Worm (Caenorhabditis elegans) whole organism, L3 larva: ENCODE measurements around the gene Y42H9AR.5.

Source experiments
- aly-2 ChIP-seq: fragments of 150-350 bp; optimal IDR thresholded peaks from 2 replicates; lab custom pipeline; 2014; ENCODE audit warnings: missing biosample characterization, missing genetic modification characterization
- ama-1 ChIP-seq: fragments of 150-350 bp; optimal IDR thresholded peaks from 2 replicates; lab custom pipeline; 2018
- ceh-28 ChIP-seq: fragments of 150-350 bp; optimal IDR thresholded peaks from 2 replicates; lab custom pipeline; 2014; ENCODE audit warnings: missing biosample characterization, missing genetic modification reagents, missing genetic modification characterization
- ceh-9 ChIP-seq: sonication (generic microtip); optimal IDR thresholded peaks from 2 replicates; lab custom pipeline; 2018; ENCODE audit warnings: missing biosample characterization, missing genetic modification characterization
- daf-12 ChIP-seq: fragments of 150-350 bp; optimal IDR thresholded peaks from 2 replicates; lab custom pipeline; 2014; ENCODE audit warnings: missing biosample characterization, missing genetic modification reagents, missing genetic modification characterization
- egl-5 ChIP-seq: fragments of 150-350 bp; optimal IDR thresholded peaks from 2 replicates; lab custom pipeline; 2017; ENCODE audit warnings: missing biosample characterization, missing genetic modification reagents, missing genetic modification characterization, inconsistent platforms
- elt-2 ChIP-seq: sonication (generic microtip); optimal IDR thresholded peaks from 2 replicates; lab custom pipeline; 2016; ENCODE audit warnings: missing genetic modification reagents, mild to moderate bottlenecking, missing genetic modification characterization, missing compliant biosample characterization
- elt-3 ChIP-seq, 3 experiments: fragments of 150-350 bp in 1 of 3; sonication (generic microtip) in 2 of 3; optimal IDR thresholded peaks; 2 replicates in 2 of 3; 4 replicates in 1 of 3; lab custom pipeline; 2014 to 2017; ENCODE audit warnings: missing biosample characterization in 3 of 3, missing genetic modification characterization in 3 of 3
- fkh-2 ChIP-seq: fragments of 150-350 bp; optimal IDR thresholded peaks from 2 replicates; lab custom pipeline; 2014; ENCODE audit warnings: missing biosample characterization, missing genetic modification reagents, missing genetic modification characterization
- fos-1 ChIP-seq: fragments of 150-350 bp; optimal IDR thresholded peaks from 2 replicates; lab custom pipeline; 2014; ENCODE audit warnings: missing biosample characterization, missing genetic modification characterization
- hmg-11 ChIP-seq: sonication (generic microtip); optimal IDR thresholded peaks from 2 replicates; lab custom pipeline; 2016; ENCODE audit warnings: missing genetic modification characterization, missing compliant biosample characterization
- jun-1 ChIP-seq: fragments of 150-350 bp; optimal IDR thresholded peaks from 2 replicates; lab custom pipeline; 2014; ENCODE audit warnings: missing biosample characterization, missing genetic modification reagents, missing genetic modification characterization
- lin-15B ChIP-seq: fragments of 150-350 bp; optimal IDR thresholded peaks from 2 replicates; lab custom pipeline; 2014; ENCODE audit warnings: missing biosample characterization, missing genetic modification characterization
- lin-39 ChIP-seq: fragments of 150-350 bp; optimal IDR thresholded peaks from 2 replicates; lab custom pipeline; 2018; ENCODE audit warnings: missing biosample characterization, missing genetic modification reagents, missing genetic modification characterization
- lsy-12 ChIP-seq: sonication (generic microtip); optimal IDR thresholded peaks from 2 replicates; lab custom pipeline; 2016; ENCODE audit warnings: mild to moderate bottlenecking, missing genetic modification characterization, missing compliant biosample characterization
- mdl-1 ChIP-seq: fragments of 150-350 bp; optimal IDR thresholded peaks from 2 replicates; lab custom pipeline; 2014; ENCODE audit warnings: missing biosample characterization, missing genetic modification characterization
- mml-1 ChIP-seq: fragments of 150-350 bp; sonication (generic microtip); optimal IDR thresholded peaks from 3 replicates; lab custom pipeline; 2014; ENCODE audit warnings: missing biosample characterization, missing genetic modification characterization
- nfya-1 ChIP-seq: sonication (generic microtip); optimal IDR thresholded peaks from 2 replicates; lab custom pipeline; 2017; ENCODE audit warnings: missing genetic modification characterization, mild to moderate bottlenecking, missing compliant biosample characterization, antibody characterized with exemption, moderate library complexity; ENCODE audit not compliant: insufficient read depth
- nhr-12 ChIP-seq: fragments of 150-350 bp; optimal IDR thresholded peaks from 2 replicates; lab custom pipeline; 2014; ENCODE audit warnings: missing biosample characterization, missing genetic modification characterization
- nhr-23 ChIP-seq: fragments of 150-350 bp; optimal IDR thresholded peaks from 2 replicates; lab custom pipeline; 2014; ENCODE audit warnings: missing biosample characterization, missing genetic modification reagents, missing genetic modification characterization
- nhr-237 ChIP-seq: fragments of 150-350 bp; optimal IDR thresholded peaks from 2 replicates; lab custom pipeline; 2014; ENCODE audit warnings: missing biosample characterization, missing genetic modification characterization
- nhr-25 ChIP-seq: sonication (generic microtip); optimal IDR thresholded peaks from 2 replicates; lab custom pipeline; 2017; ENCODE audit warnings: missing biosample characterization, missing genetic modification characterization
- nhr-28 ChIP-seq: fragments of 150-350 bp; optimal IDR thresholded peaks from 2 replicates; lab custom pipeline; 2014; ENCODE audit warnings: missing biosample characterization, missing genetic modification characterization
- nhr-67 ChIP-seq: fragments of 150-350 bp; optimal IDR thresholded peaks from 2 replicates; lab custom pipeline; 2014; ENCODE audit warnings: missing biosample characterization, missing genetic modification characterization
- nhr-76 ChIP-seq: fragments of 150-350 bp; sonication (generic microtip); optimal IDR thresholded peaks from 5 replicates; lab custom pipeline; 2014; ENCODE audit warnings: missing biosample characterization, missing genetic modification characterization
- pha-4 ChIP-seq: fragments of 150-350 bp; optimal IDR thresholded peaks from 2 replicates; lab custom pipeline; 2014; ENCODE audit warnings: missing biosample characterization, missing genetic modification reagents, missing genetic modification characterization
- pqm-1 ChIP-seq: fragments of 150-350 bp; optimal IDR thresholded peaks from 2 replicates; lab custom pipeline; 2017; ENCODE audit warnings: missing biosample characterization, missing genetic modification characterization, inconsistent platforms
- sea-2 ChIP-seq: fragments of 150-350 bp; sonication (generic microtip); optimal IDR thresholded peaks from 4 replicates; lab custom pipeline; 2014; ENCODE audit warnings: missing biosample characterization, missing genetic modification reagents, missing genetic modification characterization
- skn-1 ChIP-seq: fragments of 150-350 bp; optimal IDR thresholded peaks from 2 replicates; lab custom pipeline; 2014; ENCODE audit warnings: missing biosample characterization, missing genetic modification characterization
- snpc-4 ChIP-seq: fragments of 150-350 bp; optimal IDR thresholded peaks from 2 replicates; lab custom pipeline; 2014; ENCODE audit warnings: missing biosample characterization, missing genetic modification characterization
- tbx-2 ChIP-seq: sonication (generic microtip); optimal IDR thresholded peaks from 2 replicates; lab custom pipeline; 2016; ENCODE audit warnings: mild to moderate bottlenecking, missing genetic modification characterization, missing compliant biosample characterization
- ztf-11 ChIP-seq: fragments of 150-350 bp; optimal IDR thresholded peaks from 2 replicates; lab custom pipeline; 2014; ENCODE audit warnings: missing biosample characterization, missing genetic modification characterization

Gene Y42H9AR.5

ce11 chrIV:8112646-8113045 lies 10.3 kb downstream of the Y42H9AR.5 start:
- TF ChIP-seq jun-1 (tag; lab: Kevin White, UChicago) (no peak), pha-4 (tag; lab: Kevin White, UChicago) (peak; percentile 48), sea-2 (GFP tag; lab: Kevin White, UChicago) (no peak)

DNA sequence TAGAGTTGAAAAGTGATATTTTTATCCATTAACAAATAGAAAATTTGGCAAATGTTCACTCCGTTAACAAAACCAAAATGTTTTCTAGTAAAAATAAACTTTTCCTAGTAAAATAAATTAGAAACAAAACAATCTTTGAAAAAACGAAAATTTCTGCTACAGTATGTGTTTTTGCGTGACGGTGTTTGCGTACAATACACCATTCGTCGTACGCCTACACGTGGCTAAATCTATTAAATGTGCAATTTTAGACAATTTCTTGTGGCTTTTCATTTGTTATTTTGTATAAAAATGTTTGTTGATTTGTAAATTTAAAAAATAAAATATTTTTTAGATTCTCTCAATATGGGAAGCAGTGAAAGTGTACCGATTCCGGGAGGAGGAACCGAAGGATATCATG lies 10.8 kb downstream of the Y42H9AR.5 start, which contains the start of gene Y42H9AR.1:
Gene Y42H9AR.1, plus strand, starts transcription at position 233 of the 400 bp plus-strand sequence.
- TF ChIP-seq ama-1 (no peak), nhr-25 (tag; lab: Kevin White, UChicago) (peak; percentile 0), aly-2 (no peak), jun-1 (tag; lab: Kevin White, UChicago) (no peak), elt-2 (tag; lab: Kevin White, UChicago) (no peak), nhr-28 (tag; lab: Kevin White, UChicago) (no peak), skn-1 (no peak), mdl-1 (tag; lab: Kevin White, UChicago) (no peak), lin-39 (tag; lab: Kevin White, UChicago) (no peak), nfya-1 (tag; lab: Kevin White, UChicago) (peak; percentile 23), hmg-11 (tag; lab: Kevin White, UChicago) (peak; percentile 48), ztf-11 (tag; lab: Kevin White, UChicago) (no peak), sea-2 (GFP tag; lab: Kevin White, UChicago) (no peak), ceh-28 (tag; lab: Kevin White, UChicago) (no peak), nhr-237 (tag; lab: Kevin White, UChicago) (no peak), ceh-9 (tag; lab: Kevin White, UChicago) (no peak), nhr-76 (tag; lab: Kevin White, UChicago) (no peak), nhr-12 (tag; lab: Kevin White, UChicago) (no peak), fkh-2 (tag; lab: Kevin White, UChicago) (no peak), pha-4 (tag; lab: Kevin White, UChicago) (no peak), elt-3 (tag; optimal IDR thresholded peaks at IDR 0.05; lab: Kevin White, UChicago) (no peak)

ce11 chrIV:8114535-8114934 lies 12.2 kb downstream of the Y42H9AR.5 start:
- TF ChIP-seq tbx-2 (tag; lab: Kevin White, UChicago) = no peak
- TF ChIP-seq elt-2 (tag; lab: Kevin White, UChicago) = no peak
- no peak for TF ChIP-seq ceh-28 (tag; lab: Kevin White, UChicago)
- no peak for TF ChIP-seq skn-1
- TF ChIP-seq lsy-12 = no peak
- TF ChIP-seq lin-39 (tag; lab: Kevin White, UChicago) = no peak
- no peak for TF ChIP-seq daf-12 (tag; lab: Kevin White, UChicago)
- no peak for TF ChIP-seq elt-3 (tag; optimal IDR thresholded peaks at IDR 0.05; lab: Kevin White, UChicago)
- no peak for TF ChIP-seq nhr-12 (tag; lab: Kevin White, UChicago)
- no peak for TF ChIP-seq nfya-1 (tag; lab: Kevin White, UChicago)
- TF ChIP-seq fkh-2 (tag; lab: Kevin White, UChicago) = no peak
- TF ChIP-seq nhr-76 (tag; lab: Kevin White, UChicago) = no peak
- no peak for TF ChIP-seq mdl-1 (tag; lab: Kevin White, UChicago)
- TF ChIP-seq pqm-1 = no peak
- TF ChIP-seq ama-1 = no peak
- TF ChIP-seq nhr-67 (tag; lab: Kevin White, UChicago) = no peak

- TF ChIP-seq aly-2 (no peak), mml-1 (tag; lab: Kevin White, UChicago) (no peak), ceh-9 (tag; lab: Kevin White, UChicago) (no peak), skn-1 (no peak), egl-5 (tag; lab: Kevin White, UChicago) (no peak), snpc-4 (tag; lab: Kevin White, UChicago) (no peak), lin-15B (tag; lab: Kevin White, UChicago) (no peak), elt-3 (tag; optimal IDR thresholded peaks at IDR 0.05; lab: Kevin White, UChicago) (no peak), lsy-12 (no peak), fkh-2 (tag; lab: Kevin White, UChicago) (no peak), nhr-23 (tag; lab: Kevin White, UChicago) (no peak)
Measured at ce11 chrIV:8115462-8115861, 13.1 kb downstream of the Y42H9AR.5 start, which contains the start of gene irld-8. Gene irld-8 (plus strand): TSS chrIV:8115762.

DNA sequence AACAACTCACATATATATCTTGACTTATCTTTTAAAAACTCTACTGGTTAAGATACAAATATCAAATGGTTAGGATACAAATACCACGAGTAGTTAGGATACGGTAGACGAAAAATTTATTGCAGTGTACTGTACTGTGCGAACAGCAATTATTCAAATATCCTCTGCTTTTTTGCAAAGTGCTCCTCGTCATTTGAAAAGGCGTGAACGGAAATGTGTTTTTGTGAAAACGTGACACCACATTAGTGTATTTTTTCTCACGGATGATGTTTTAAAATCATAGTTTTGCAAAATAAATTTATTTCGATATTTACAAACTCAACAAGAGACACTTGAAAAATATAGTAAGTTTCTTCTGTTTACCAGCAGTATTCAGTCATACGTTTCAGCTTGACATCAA lies 16.5 kb downstream of the Y42H9AR.5 start, which contains the start of gene F42G8.8:
Gene F42G8.8, plus strand, starts transcription at position 301 of the 400 bp plus-strand sequence.
- TF ChIP-seq nhr-28 (tag; lab: Kevin White, UChicago) = no peak
- no peak for TF ChIP-seq lsy-12
- TF ChIP-seq fos-1 (tag; lab: Kevin White, UChicago) = no peak
- no peak for TF ChIP-seq nhr-67 (tag; lab: Kevin White, UChicago)
- no peak for TF ChIP-seq elt-2 (tag; lab: Kevin White, UChicago)
- TF ChIP-seq lin-15B (tag; lab: Kevin White, UChicago) = no peak
- no peak for TF ChIP-seq fkh-2 (tag; lab: Kevin White, UChicago)
- no peak for TF ChIP-seq hmg-11 (tag; lab: Kevin White, UChicago)
- no peak for TF ChIP-seq skn-1
